Worm (Caenorhabditis elegans) whole organism, L4 larva: ENCODE results near the gene F46C5.1.
A peak's percentile ranks its signal among the peaks of the same experiment; 100 is the strongest.

ENCODE experiments used
- F10B5.3 ChIP-seq: sonication (generic microtip); optimal IDR thresholded peaks from 2 replicates; lab custom pipeline; 2016; ENCODE audit warnings: mild to moderate bottlenecking, missing genetic modification characterization, missing compliant biosample characterization
- F26F4.8 ChIP-seq: fragments of 200-800 bp; sonication (Bioruptor generic); conservative IDR thresholded peaks from 2 replicates; pipeline ENCODE4 v1.3.6; 2022; ENCODE audit warnings: missing genetic modification characterization, missing compliant biosample characterization
- F49E8.2 ChIP-seq: sonication (generic microtip); optimal IDR thresholded peaks from 2 replicates; lab custom pipeline; 2016; ENCODE audit warnings: missing compliant biosample characterization, mild to moderate bottlenecking, missing genetic modification characterization, borderline replicate concordance
- T20F7.1 ChIP-seq: fragments of 200-800 bp; sonication (Bioruptor generic); optimal IDR thresholded peaks from 2 replicates; lab custom pipeline; 2018; ENCODE audit warnings: mild to moderate bottlenecking, missing genetic modification characterization, missing compliant biosample characterization
- Y5F2A.4 ChIP-seq: fragments of 200-800 bp; sonication (Bioruptor generic); optimal IDR thresholded peaks from 2 replicates; lab custom pipeline; 2018; ENCODE audit warnings: mild to moderate bottlenecking, missing genetic modification characterization, missing compliant biosample characterization
- Y75B8A.6 ChIP-seq: fragments of 200-800 bp; sonication (Bioruptor generic); IDR thresholded peaks from 2 replicates; pipeline ENCODE4 v1.3.6; 2022; ENCODE audit warnings: missing genetic modification reagents, missing genetic modification characterization, missing compliant biosample characterization
- ZK546.5 ChIP-seq, 2 experiments: sonication (generic microtip); optimal IDR thresholded peaks; 2 replicates each; lab custom pipeline; 2017; ENCODE audit warnings: missing biosample characterization in 2 of 2, missing genetic modification characterization in 2 of 2
- ama-1 ChIP-seq: fragments of 150-350 bp; optimal IDR thresholded peaks from 2 replicates; lab custom pipeline; 2014; ENCODE audit warnings: inconsistent platforms, mixed read lengths
- ceh-44 ChIP-seq: fragments of 200-800 bp; sonication (Bioruptor generic); IDR thresholded peaks from 2 replicates; pipeline ENCODE4 v1.3.6; 2022; ENCODE audit warnings: missing genetic modification reagents, missing genetic modification characterization, missing compliant biosample characterization
- ceh-62 ChIP-seq: sonication (generic microtip); optimal IDR thresholded peaks from 2 replicates; lab custom pipeline; 2017; ENCODE audit warnings: missing biosample characterization, missing genetic modification characterization
- ceh-82 ChIP-seq: sonication (generic microtip); optimal IDR thresholded peaks from 2 replicates; lab custom pipeline; 2017; ENCODE audit warnings: missing biosample characterization, missing genetic modification characterization
- cey-2 ChIP-seq: sonication (generic microtip); optimal IDR thresholded peaks from 3 replicates; lab custom pipeline; 2017; ENCODE audit warnings: missing genetic modification characterization, mild to moderate bottlenecking, missing compliant biosample characterization, antibody characterized with exemption, borderline replicate concordance; ENCODE audit not compliant: insufficient read depth
- daf-12 ChIP-seq: fragments of 150-350 bp; optimal IDR thresholded peaks from 2 replicates; lab custom pipeline; 2014; ENCODE audit warnings: missing biosample characterization, missing genetic modification reagents, missing genetic modification characterization
- dpl-1 ChIP-seq: fragments of 150-350 bp; optimal IDR thresholded peaks from 2 replicates; lab custom pipeline; 2014; ENCODE audit warnings: missing biosample characterization, missing genetic modification reagents, missing genetic modification characterization
- duxl-1 ChIP-seq: sonication (generic microtip); optimal IDR thresholded peaks from 2 replicates; lab custom pipeline; 2016; ENCODE audit warnings: mild to moderate bottlenecking, missing genetic modification characterization, moderate library complexity, missing compliant biosample characterization; ENCODE audit not compliant: poor library complexity
- egl-43 ChIP-seq: fragments of 200-800 bp; sonication (Bioruptor generic); IDR thresholded peaks from 2 replicates; pipeline ENCODE4 v1.3.6; 2022; ENCODE audit warnings: missing genetic modification reagents, missing genetic modification characterization, missing compliant biosample characterization
- fos-1 ChIP-seq: fragments of 150-350 bp; optimal IDR thresholded peaks from 2 replicates; lab custom pipeline; 2014; ENCODE audit warnings: missing biosample characterization, missing genetic modification characterization
- gei-8 ChIP-seq: fragments of 200-800 bp; sonication (Bioruptor generic); optimal IDR thresholded peaks from 2 replicates; lab custom pipeline; 2018; ENCODE audit warnings: mild to moderate bottlenecking, missing genetic modification characterization, missing compliant biosample characterization
- hif-1 ChIP-seq, 2 experiments: sonication (generic microtip); optimal IDR thresholded peaks; 2 replicates each; lab custom pipeline; 2016 to 2017; ENCODE audit warnings: missing compliant biosample characterization in 2 of 2, missing genetic modification characterization in 2 of 2, missing genetic modification reagents in 2 of 2, missing genotype in 2 of 2, mild to moderate bottlenecking in 1 of 2
- hlh-11 ChIP-seq: fragments of 200-800 bp; sonication (Bioruptor generic); optimal IDR thresholded peaks from 2 replicates; lab custom pipeline; 2018; ENCODE audit warnings: mild to moderate bottlenecking, missing genetic modification characterization, missing compliant biosample characterization
- jun-1 ChIP-seq: fragments of 150-350 bp; optimal IDR thresholded peaks from 2 replicates; lab custom pipeline; 2014; ENCODE audit warnings: missing biosample characterization, missing genetic modification reagents, missing genetic modification characterization
- lim-7 ChIP-seq: fragments of 200-800 bp; sonication (Bioruptor generic); IDR thresholded peaks from 2 replicates; pipeline ENCODE4 v1.3.6; 2022; ENCODE audit warnings: missing genetic modification characterization, missing compliant biosample characterization
- lin-13 ChIP-seq: fragments of 150-350 bp; optimal IDR thresholded peaks from 2 replicates; lab custom pipeline; 2014; ENCODE audit warnings: missing biosample characterization, missing genetic modification reagents, missing genetic modification characterization
- lin-15B ChIP-seq: fragments of 150-350 bp; sonication (generic microtip); optimal IDR thresholded peaks from 3 replicates; lab custom pipeline; 2014; ENCODE audit warnings: missing biosample characterization, missing genetic modification characterization
- lin-39 ChIP-seq: fragments of 150-350 bp; optimal IDR thresholded peaks from 2 replicates; lab custom pipeline; 2014; ENCODE audit warnings: missing biosample characterization, missing genetic modification reagents, missing genetic modification characterization
- lir-3 ChIP-seq: sonication (generic microtip); optimal IDR thresholded peaks from 2 replicates; lab custom pipeline; 2016; ENCODE audit warnings: mild to moderate bottlenecking, missing genetic modification characterization, missing compliant biosample characterization
- madf-5 ChIP-seq, 2 experiments: fragments of 200-800 bp; sonication (Bioruptor generic); IDR thresholded peaks; 2 replicates each; pipeline ENCODE4 v1.3.6; 2022; ENCODE audit warnings: missing compliant biosample characterization in 2 of 2, missing genetic modification characterization in 2 of 2
- mdt-29 ChIP-seq: fragments of 200-800 bp; sonication (Bioruptor generic); IDR thresholded peaks from 2 replicates; pipeline ENCODE4 v1.3.6; 2022; ENCODE audit warnings: missing genetic modification reagents, missing genetic modification characterization, missing compliant biosample characterization
- mes-2 ChIP-seq: sonication (generic microtip); optimal IDR thresholded peaks from 2 replicates; lab custom pipeline; 2016; ENCODE audit warnings: missing genotype, mild to moderate bottlenecking, missing genetic modification characterization, missing compliant biosample characterization; ENCODE audit not compliant: poor library complexity, severe bottlenecking
- mxl-2 ChIP-seq: fragments of 200-800 bp; sonication (Bioruptor generic); conservative IDR thresholded peaks from 2 replicates; pipeline ENCODE4 v1.3.6; 2022; ENCODE audit warnings: missing genetic modification reagents, missing genetic modification characterization, missing compliant biosample characterization
- mxl-3 ChIP-seq: fragments of 200-800 bp; sonication (Bioruptor generic); optimal IDR thresholded peaks from 2 replicates; lab custom pipeline; 2018; ENCODE audit warnings: mild to moderate bottlenecking, missing genetic modification characterization, missing compliant biosample characterization
- nhr-102 ChIP-seq: sonication (generic microtip); optimal IDR thresholded peaks from 2 replicates; lab custom pipeline; 2016; ENCODE audit warnings: mild to moderate bottlenecking, missing genetic modification characterization, moderate library complexity, missing compliant biosample characterization
- nhr-11 ChIP-seq: fragments of 150-350 bp; optimal IDR thresholded peaks from 2 replicates; lab custom pipeline; 2014; ENCODE audit warnings: missing biosample characterization, missing genetic modification characterization
- nhr-41 ChIP-seq: fragments of 200-800 bp; sonication (Bioruptor generic); IDR thresholded peaks from 2 replicates; pipeline ENCODE4 v1.3.6; 2022; ENCODE audit warnings: missing genetic modification reagents, missing genetic modification characterization, missing compliant biosample characterization
- nhr-42 ChIP-seq: fragments of 200-800 bp; sonication (Bioruptor generic); IDR thresholded peaks from 2 replicates; pipeline ENCODE4 v1.3.6; 2022; ENCODE audit warnings: missing genetic modification characterization, missing compliant biosample characterization
- nhr-48 ChIP-seq: sonication (generic microtip); optimal IDR thresholded peaks from 2 replicates; lab custom pipeline; 2016; ENCODE audit warnings: mild to moderate bottlenecking, missing genetic modification characterization, missing compliant biosample characterization
- nhr-76 ChIP-seq: fragments of 150-350 bp; optimal IDR thresholded peaks from 2 replicates; lab custom pipeline; 2014; ENCODE audit warnings: missing biosample characterization, missing genetic modification characterization
- pha-4 ChIP-seq, 2 experiments: fragments of 150-350 bp in 1 of 2; fragments of 200-800 bp in 1 of 2; sonication (Bioruptor generic) in 1 of 2; IDR thresholded peaks in 1 of 2; optimal IDR thresholded peaks in 1 of 2; 2 replicates each; pipeline versions ENCODE4 v1.3.6 to Lab custom; 2014 to 2022; ENCODE audit warnings: missing genetic modification characterization in 2 of 2, missing genetic modification reagents in 2 of 2, missing biosample characterization in 1 of 2, missing compliant biosample characterization in 1 of 2
- php-3 ChIP-seq: fragments of 200-800 bp; sonication (Bioruptor generic); IDR thresholded peaks from 2 replicates; pipeline ENCODE4 v1.3.6; 2022; ENCODE audit warnings: missing genetic modification reagents, missing genetic modification characterization, missing compliant biosample characterization
- spr-1 ChIP-seq: sonication (generic microtip); optimal IDR thresholded peaks from 2 replicates; lab custom pipeline; 2016; ENCODE audit warnings: mild to moderate bottlenecking, missing genetic modification characterization, missing compliant biosample characterization
- spr-3 ChIP-seq: fragments of 200-800 bp; sonication (Bioruptor generic); optimal IDR thresholded peaks from 2 replicates; lab custom pipeline; 2018; ENCODE audit warnings: mild to moderate bottlenecking, missing genetic modification characterization, missing compliant biosample characterization
- unc-130 ChIP-seq: sonication (generic microtip); optimal IDR thresholded peaks from 2 replicates; lab custom pipeline; 2016; ENCODE audit warnings: missing genetic modification reagents, missing genetic modification characterization, missing compliant biosample characterization
- unc-39 ChIP-seq: sonication (generic microtip); optimal IDR thresholded peaks from 2 replicates; lab custom pipeline; 2017; ENCODE audit warnings: missing biosample characterization, missing genetic modification characterization
- unc-62 ChIP-seq, 3 experiments: fragments of 150-350 bp in 1 of 3; sonication (generic microtip); optimal IDR thresholded peaks in 2 of 3; peaks in 1 of 3; 1 replicate in 1 of 3; 2 replicates in 2 of 3; lab custom pipeline; 2014 to 2017; ENCODE audit warnings: missing biosample characterization in 3 of 3, missing genetic modification characterization in 3 of 3, missing genetic modification reagents in 3 of 3, missing genotype in 1 of 3
- vab-7 ChIP-seq: fragments of 200-800 bp; sonication (Bioruptor generic); IDR thresholded peaks from 2 replicates; pipeline ENCODE4 v1.3.6; 2022; ENCODE audit warnings: missing genetic modification reagents, missing genetic modification characterization, missing compliant biosample characterization
- zag-1 ChIP-seq: fragments of 150-350 bp; optimal IDR thresholded peaks from 2 replicates; lab custom pipeline; 2014; ENCODE audit warnings: missing biosample characterization, missing genetic modification characterization
- zfp-3 ChIP-seq: fragments of 200-800 bp; sonication (Bioruptor generic); conservative IDR thresholded peaks from 2 replicates; pipeline ENCODE4 v1.3.6; 2022; ENCODE audit warnings: missing genetic modification reagents, missing genetic modification characterization, missing compliant biosample characterization
- zip-2 ChIP-seq: fragments of 150-350 bp; optimal IDR thresholded peaks from 2 replicates; lab custom pipeline; 2014; ENCODE audit warnings: missing biosample characterization, missing genetic modification characterization

Gene F46C5.1

ce11 chrII:8820126-8820972 is 641 bp downstream of the F46C5.1 start (continued):
- TF ChIP-seq zip-2 (no peak), mes-2 (peak; percentile 41), jun-1 (tag; lab: Kevin White, UChicago) (no peak), gei-8 (no peak), nhr-41 (no peak), pha-4 (GFP tag; IDR thresholded peaks at IDR 0.05; lab: Robert Waterston, UW) (no peak), pha-4 (tag; optimal IDR thresholded peaks at IDR 0.05; lab: Kevin White, UChicago) (no peak), zfp-3 (GFP tag; lab: Robert Waterston, UW) (peak; percentile 9), php-3 (GFP tag; lab: Robert Waterston, UW) (no peak), F49E8.2 (tag; lab: Kevin White, UChicago) (no peak), nhr-102 (tag; lab: Kevin White, UChicago) (peak; percentile 46), nhr-11 (tag; lab: Kevin White, UChicago) (no peak), F26F4.8 (GFP tag; lab: Robert Waterston, UW) (no peak), mxl-3 (GFP tag; lab: Kevin White, UChicago) (no peak), nhr-42 (GFP tag; lab: Robert Waterston, UW) (no peak), fos-1 (no peak), lin-13 (GFP tag; lab: Kevin White, UChicago) (no peak), Y5F2A.4 (no peak), zag-1 (tag; lab: Kevin White, UChicago) (no peak), lin-15B (tag; lab: Kevin White, UChicago) (no peak), mxl-2 (GFP tag; lab: Robert Waterston, UW) (no peak), cey-2 (tag; lab: Kevin White, UChicago) (no peak), mdt-29 (GFP tag; lab: Robert Waterston, UW) (no peak), vab-7 (no peak), nhr-76 (no peak), ZK546.5 (tag; optimal IDR thresholded peaks at IDR 0.05; lab: Kevin White, UChicago) (no peak), F10B5.3 (tag; lab: Kevin White, UChicago) (no peak), spr-1 (tag; lab: Kevin White, UChicago) (no peak), ceh-82 (tag; lab: Kevin White, UChicago) (no peak), unc-39 (tag; lab: Kevin White, UChicago) (no peak), lin-39 (tag; lab: Kevin White, UChicago) (no peak), ceh-62 (no peak), madf-5 (GFP tag; IDR thresholded peaks at IDR 0.05; lab: Robert Waterston, UW) (0 out of 4 replicates have a peak, but pooled peaks of 1 of the 2 experiments have one; percentile 22), dpl-1 (GFP tag; lab: Kevin White, UChicago) (no peak), Y75B8A.6 (no peak), lir-3 (tag; lab: Kevin White, UChicago) (no peak), T20F7.1 (GFP tag; lab: Kevin White, UChicago) (no peak), spr-3 (no peak), hlh-11 (tag; lab: Kevin White, UChicago) (peak; percentile 1), hif-1 (tag; optimal IDR thresholded peaks at IDR 0.05; lab: Kevin White, UChicago) (peak in 1 of 2 experiments; percentile 6), nhr-48 (peak; percentile 55), duxl-1 (tag; lab: Kevin White, UChicago) (peak; percentile 19), daf-12 (no peak), ceh-44 (GFP tag; lab: Robert Waterston, UW) (no peak), unc-62 (GFP tag; optimal IDR thresholded peaks at IDR 0.05 in 1 of 2; lab: Kevin White, UChicago) (peak in 1 of 2 experiments; percentile 93), unc-62 (tag; optimal IDR thresholded peaks at IDR 0.05; lab: Kevin White, UChicago) (no peak), egl-43 (GFP tag; lab: Robert Waterston, UW) (no peak), unc-130 (GFP tag; lab: Kevin White, UChicago) (no peak), ama-1 (peak; percentile 92), lim-7 (GFP tag; lab: Robert Waterston, UW) (no peak)
